Worm (Caenorhabditis elegans): ENCODE measurements around the gene K10D11.2.

DNA sequence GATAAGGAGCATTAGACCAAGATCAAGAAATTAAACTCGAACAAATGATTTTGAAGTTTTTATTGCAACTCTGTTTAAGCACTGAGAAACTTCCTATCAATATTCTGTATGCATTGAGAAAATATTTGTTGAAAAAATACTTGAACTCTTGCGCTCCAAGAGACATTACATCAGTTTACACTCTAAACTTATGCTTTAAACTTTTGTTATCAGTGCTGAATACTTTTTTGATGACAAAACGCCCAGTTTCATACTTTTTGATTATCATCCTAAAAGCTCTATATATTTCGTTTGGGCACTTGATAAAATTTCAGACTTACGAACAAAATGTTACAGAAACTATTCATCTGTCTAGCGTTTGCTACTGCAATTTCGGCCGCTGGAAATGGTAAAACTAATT lies 2.8 kb upstream of the K10D11.2 start, which contains the start of gene dod-17:
- TF ChIP-seq cog-1 (tag; optimal IDR thresholded peaks at IDR 0.05), result no peak
- TF ChIP-seq flt-1 (GFP tag; IDR thresholded peaks at IDR 0.05), result no peak
- TF ChIP-seq tab-1 (GFP tag; IDR thresholded peaks at IDR 0.05), result no peak
